Worm (Caenorhabditis elegans): ENCODE results near the gene H03G16.5.

H03G16.5 gene

ce11 chrX:15100369-15100963, 43.8 kb upstream of the H03G16.5 start, which contains the start of gene dhhc-1:
Gene dhhc-1 (minus strand): TSS chrX:15100419.
- TF ChIP-seq ceh-18 (tag; optimal IDR thresholded peaks at IDR 0.05): peak; percentile 26
- TF ChIP-seq F13H6.1 (tag; optimal IDR thresholded peaks at IDR 0.05): no peak
- TF ChIP-seq ama-1 (optimal IDR thresholded peaks at IDR 0.05): no peak
- TF ChIP-seq unc-42 (tag; optimal IDR thresholded peaks at IDR 0.05): peak; percentile 4
- no peak for TF ChIP-seq pqm-1 (tag; optimal IDR thresholded peaks at IDR 0.05)
- peak; percentile 40 for TF ChIP-seq unc-55 (GFP tag; optimal IDR thresholded peaks at IDR 0.05)
- no peak for TF ChIP-seq fkh-10 (GFP tag; optimal IDR thresholded peaks at IDR 0.05)
- peak; percentile 56 for TF ChIP-seq ceh-31 (tag; optimal IDR thresholded peaks at IDR 0.05)
- no peak for TF ChIP-seq ttx-3 (tag; optimal IDR thresholded peaks at IDR 0.05)
- TF ChIP-seq K02D7.2 (tag; optimal IDR thresholded peaks at IDR 0.05): no peak
- TF ChIP-seq hlh-8 (tag; optimal IDR thresholded peaks at IDR 0.05): no peak
- no peak for TF ChIP-seq ceh-14 (tag; optimal IDR thresholded peaks at IDR 0.05)
- no peak for TF ChIP-seq ceh-9 (tag; optimal IDR thresholded peaks at IDR 0.05)
- no peak for TF ChIP-seq rnt-1 (tag; optimal IDR thresholded peaks at IDR 0.05)
- no peak for TF ChIP-seq syd-9 (tag; optimal IDR thresholded peaks at IDR 0.05)
- no peak for TF ChIP-seq ceh-2 (tag; optimal IDR thresholded peaks at IDR 0.05)
- no peak for TF ChIP-seq che-1 (tag; optimal IDR thresholded peaks at IDR 0.05)
- TF ChIP-seq nfya-1 (tag; optimal IDR thresholded peaks at IDR 0.05): peak; percentile 59
- TF ChIP-seq madf-2 (tag; optimal IDR thresholded peaks at IDR 0.05): no peak
- TF ChIP-seq hlh-30 (tag; optimal IDR thresholded peaks at IDR 0.05; ENCODE audit: insufficient read depth): no peak
- no peak for TF ChIP-seq ceh-19 (GFP tag; optimal IDR thresholded peaks at IDR 0.05)
- TF ChIP-seq nhr-232 (tag; optimal IDR thresholded peaks at IDR 0.05): no peak
- no peak for TF ChIP-seq lim-6 (tag; optimal IDR thresholded peaks at IDR 0.05)
- no peak for TF ChIP-seq T23F11.4 (GFP tag; optimal IDR thresholded peaks at IDR 0.05)
- no peak for TF ChIP-seq ceh-45 (GFP tag; IDR thresholded peaks at IDR 0.05)
- TF ChIP-seq zip-5 (tag; optimal IDR thresholded peaks at IDR 0.05): no peak

ce11 chrX:15097763-15098162, 41.1 kb upstream of the H03G16.5 start, which contains the start of gene F09B12.3:
Gene F09B12.3 (minus strand): TSS chrX:15097954.
- TF ChIP-seq ceh-14 (tag; optimal IDR thresholded peaks at IDR 0.05): no peak
- TF ChIP-seq elt-2 (tag; optimal IDR thresholded peaks at IDR 0.05): peak; percentile 73
- no peak for TF ChIP-seq madf-2 (tag; optimal IDR thresholded peaks at IDR 0.05)

ce11 chrX:15096277-15096676, 39.6 kb upstream of the H03G16.5 start:
- TF ChIP-seq syd-9 (tag; optimal IDR thresholded peaks at IDR 0.05): no peak
- no peak for TF ChIP-seq ceh-14 (tag; optimal IDR thresholded peaks at IDR 0.05)
- no peak for TF ChIP-seq T23F11.4 (GFP tag; optimal IDR thresholded peaks at IDR 0.05)
- TF ChIP-seq mec-3 (tag; optimal IDR thresholded peaks at IDR 0.05; ENCODE audit: borderline replicate concordance): no peak

- no peak for TF ChIP-seq pros-1 (tag; optimal IDR thresholded peaks at IDR 0.05)
- no peak for TF ChIP-seq elt-4 (tag; optimal IDR thresholded peaks at IDR 0.05)
- no peak for TF ChIP-seq fkh-6 (tag; optimal IDR thresholded peaks at IDR 0.05)
- no peak for TF ChIP-seq pax-1 (tag; optimal IDR thresholded peaks at IDR 0.05)
- TF ChIP-seq C08G9.2 (tag; optimal IDR thresholded peaks at IDR 0.05): no peak
- TF ChIP-seq mec-3 (tag; optimal IDR thresholded peaks at IDR 0.05; ENCODE audit: borderline replicate concordance): no peak
These were observed 38.3 kb upstream of the H03G16.5 start, which contains the start of gene F09B12.7 for ce11 chrX:15094973-15095372. Gene F09B12.7 (minus strand): TSS chrX:15095073.

ce11 chrX:15092775-15093386, 36.2 kb upstream of the H03G16.5 start:
- TF ChIP-seq hlh-6 (tag; optimal IDR thresholded peaks at IDR 0.05) (no peak), dmd-4 (tag; optimal IDR thresholded peaks at IDR 0.05; ENCODE audit: borderline replicate concordance) (no peak), C38D4.7 (GFP tag; optimal IDR thresholded peaks at IDR 0.05) (no peak)

All from whole organism, late embryonic.